Fruit fly (Drosophila melanogaster): ENCODE measurements around the gene CG7069.

DNA sequence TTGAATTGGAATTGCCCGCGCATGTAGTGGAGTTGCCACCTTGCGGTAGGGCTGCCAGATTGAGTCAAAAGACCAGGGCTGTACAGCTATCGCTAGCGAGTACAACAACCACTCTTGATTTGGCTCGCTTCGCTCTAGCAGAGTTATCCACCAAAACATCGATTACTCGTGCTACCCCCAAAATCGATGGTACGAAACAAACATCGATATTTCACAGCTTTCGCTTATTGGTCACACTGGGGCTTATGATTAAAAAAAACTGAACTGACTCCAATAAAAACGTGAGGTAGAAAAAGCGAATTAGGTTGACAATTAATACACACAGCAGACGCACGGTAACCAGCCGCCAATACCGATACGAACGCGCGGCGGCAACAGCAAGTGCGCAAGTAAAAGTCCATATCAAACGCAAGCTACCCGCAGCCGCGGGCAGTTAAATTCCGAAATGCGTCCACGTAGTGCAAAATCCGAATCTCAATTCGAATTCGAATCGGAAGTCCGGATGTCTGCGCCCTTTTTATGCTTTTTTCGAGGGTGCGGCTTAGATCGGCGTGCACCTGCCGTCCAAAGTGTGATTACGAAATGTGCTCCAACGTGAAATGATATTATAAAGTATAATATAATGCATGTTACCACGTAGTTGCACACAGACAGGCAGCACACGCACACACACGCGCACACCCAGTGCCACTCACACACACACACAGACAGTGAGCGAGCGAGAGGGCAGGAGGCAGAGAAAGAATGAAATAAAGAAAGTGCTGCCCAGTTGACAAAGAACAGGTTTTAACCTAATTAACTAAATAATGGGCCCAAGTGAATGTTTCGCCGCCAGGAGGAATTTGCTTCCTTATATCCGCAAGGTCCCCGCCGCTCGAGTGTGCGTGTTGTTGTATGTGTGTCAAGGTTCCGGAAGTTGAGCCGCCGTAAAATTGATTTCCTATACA is 15.9 kb upstream of the CG7069 start, which contains the start of gene Sar1:
- TF ChIP-seq CG8478 (optimal IDR thresholded peaks at IDR 0.05) = no peak
- peak; percentile 72 to 77 for TF ChIP-seq CTCF (optimal IDR thresholded peaks at IDR 0.05)

Data from S2 (cell line).